Fruit fly (Drosophila melanogaster): ENCODE data around the gene mRpL11.
A peak's percentile ranks its signal among the peaks of the same experiment; 100 is the strongest.

Gene mRpL11

dm6 chr3R:14469724-14470123 is 41.9 kb upstream of the mRpL11 start (continued):
- TF ChIP-seq CG10462 (GFP tag; optimal IDR thresholded peaks at IDR 0.05) (peak; percentile 19), jumu (GFP tag; optimal IDR thresholded peaks at IDR 0.05) (no peak), lov (optimal IDR thresholded peaks at IDR 0.05) (no peak), lov (GFP tag; IDR thresholded peaks at IDR 0.05) (0 out of 3 replicates have a peak, but pooled peaks have one; percentile 47), CG9876 (GFP tag; optimal IDR thresholded peaks at IDR 0.05) (no peak), CG33213 (GFP tag; optimal IDR thresholded peaks at IDR 0.05) (no peak), tap (tag; optimal IDR thresholded peaks at IDR 0.05) (peak; percentile 65), twi (tag; optimal IDR thresholded peaks at IDR 0.05) (peak; percentile 42), stwl (tag; optimal IDR thresholded peaks at IDR 0.05) (peak; percentile 10), oc (tag; optimal IDR thresholded peaks at IDR 0.05) (peak; percentile 35), Dbx (GFP tag; IDR thresholded peaks at IDR 0.05) (no peak), Deaf1 (tag; optimal IDR thresholded peaks at IDR 0.05) (no peak), gcm2 (GFP tag; optimal IDR thresholded peaks at IDR 0.05) (peak; percentile 6), pros (GFP tag; optimal IDR thresholded peaks at IDR 0.05) (no peak), CG4707 (GFP tag; optimal IDR thresholded peaks at IDR 0.05) (peak; percentile 35), CG11398 (GFP tag; optimal IDR thresholded peaks at IDR 0.05) (no peak), rib (GFP tag; IDR thresholded peaks at IDR 0.05) (no peak), CG3281 (GFP tag; optimal IDR thresholded peaks at IDR 0.05) (peak; percentile 9), CG43689 (GFP tag; IDR thresholded peaks at IDR 0.05) (no peak), CG1602 (GFP tag; optimal IDR thresholded peaks at IDR 0.05) (peak; percentile 16), HHEX (GFP tag; optimal IDR thresholded peaks at IDR 0.05) (peak; percentile 23), CG14965 (GFP tag; optimal IDR thresholded peaks at IDR 0.05; ENCODE audit: borderline replicate concordance) (no peak), Fer3 (tag; optimal IDR thresholded peaks at IDR 0.05) (peak; percentile 5), zen2 (GFP tag; IDR thresholded peaks at IDR 0.05; ENCODE audit: partially characterized antibody) (no peak), sima (GFP tag; optimal IDR thresholded peaks at IDR 0.05) (no peak), CG12219 (GFP tag; optimal IDR thresholded peaks at IDR 0.05) (peak; percentile 50), NfI (GFP tag; optimal IDR thresholded peaks at IDR 0.05) (peak; percentile 17), CG15601 (tag; optimal IDR thresholded peaks at IDR 0.05) (peak; percentile 68), CG8944 (GFP tag; optimal IDR thresholded peaks at IDR 0.05) (no peak), disco-r (GFP tag; optimal IDR thresholded peaks at IDR 0.05) (no peak), D19B (GFP tag; optimal IDR thresholded peaks at IDR 0.05) (no peak), Ssrp (tag; optimal IDR thresholded peaks at IDR 0.05) (peak; percentile 76), Dip3 (GFP tag; optimal IDR thresholded peaks at IDR 0.05) (no peak), lilli (GFP tag; optimal IDR thresholded peaks at IDR 0.05) (peak; percentile 37), pnt (GFP tag; optimal IDR thresholded peaks at IDR 0.05) (no peak), E2f1 (GFP tag; IDR thresholded peaks at IDR 0.05) (peak; percentile 45; the same call in 1 of the 2 replicates), CG13624 (GFP tag; optimal IDR thresholded peaks at IDR 0.05) (no peak), chif (GFP tag; optimal IDR thresholded peaks at IDR 0.05) (peak; percentile 42 to 62), CG3163 (GFP tag; optimal IDR thresholded peaks at IDR 0.05) (no peak), seq (GFP tag; IDR thresholded peaks at IDR 0.05) (no peak), HmgD (GFP tag; optimal IDR thresholded peaks at IDR 0.05) (no peak), Oli (tag; optimal IDR thresholded peaks at IDR 0.05) (peak; percentile 75)

dm6 chr3R:14470630-14471029 is 41.0 kb upstream of the mRpL11 start:
- TF ChIP-seq hkb (optimal IDR thresholded peaks at IDR 0.05) = no peak
- TF ChIP-seq hkb (GFP tag; IDR thresholded peaks at IDR 0.05) = 0 out of 2 replicates have a peak, but pooled peaks have one; percentile 13
- no peak for TF ChIP-seq CG6791 (GFP tag; IDR thresholded peaks at IDR 0.05; ENCODE audit: partially characterized antibody)
- TF ChIP-seq CG10267 (tag; optimal IDR thresholded peaks at IDR 0.05) = peak; percentile 47
- no peak for TF ChIP-seq en (GFP tag; optimal IDR thresholded peaks at IDR 0.05)
- peak; percentile 33; the same call in 1 of the 3 replicates for TF ChIP-seq CG17361 (GFP tag; IDR thresholded peaks at IDR 0.05)
- TF ChIP-seq CG8290 (GFP tag; optimal IDR thresholded peaks at IDR 0.05) = peak; percentile 18
- TF ChIP-seq CG8290 (tag; optimal IDR thresholded peaks at IDR 0.05) = no peak
- peak in 1 of 2 experiments; percentile 66 for TF ChIP-seq chif (GFP tag; optimal IDR thresholded peaks at IDR 0.05)
- TF ChIP-seq BtbVII (GFP tag; optimal IDR thresholded peaks at IDR 0.05) = no peak
- no peak for TF ChIP-seq CG17568 (GFP tag; optimal IDR thresholded peaks at IDR 0.05)
- peak; percentile 7 for TF ChIP-seq lilli (GFP tag; optimal IDR thresholded peaks at IDR 0.05)
- TF ChIP-seq maf-S (GFP tag; optimal IDR thresholded peaks at IDR 0.05) = no peak
- no peak for TF ChIP-seq CG11085 (GFP tag; IDR thresholded peaks at IDR 0.05)
- no peak for TF ChIP-seq TFAM (GFP tag; optimal IDR thresholded peaks at IDR 0.05)

All from whole organism, embryonic.